Fruit fly (Drosophila melanogaster) whole organism, embryonic: Measurements from ENCODE around the gene CG14352.

Experiments
- Abd-B ChIP-seq: fragments of 200-800 bp; sonication (Bioruptor generic); optimal IDR thresholded peaks from 2 replicates; lab custom pipeline; 2018; ENCODE audit warnings: missing biosample characterization, mild to moderate bottlenecking, missing genetic modification characterization, moderate library complexity
- Atf-2 ChIP-seq: fragments of 200-800 bp; sonication (Bioruptor generic); optimal IDR thresholded peaks from 2 replicates; lab custom pipeline; 2016; ENCODE audit warnings: missing biosample characterization, missing genetic modification characterization
- B-H1 ChIP-seq: fragments of 200-800 bp; sonication (Bioruptor generic); IDR thresholded peaks from 3 replicates; pipeline ENCODE4 v1.3.6; 2022; ENCODE audit warnings: missing biosample characterization, missing genetic modification characterization
- BtbVII ChIP-seq: fragments of 200-800 bp; sonication (Bioruptor generic); optimal IDR thresholded peaks from 3 replicates; lab custom pipeline; 2017; ENCODE audit warnings: missing biosample characterization, mild to moderate bottlenecking, missing genetic modification characterization
- CG11504 ChIP-seq: fragments of 200-800 bp; sonication (Bioruptor generic); optimal IDR thresholded peaks from 3 replicates; lab custom pipeline; 2019; ENCODE audit warnings: missing biosample characterization, mild to moderate bottlenecking, missing genetic modification characterization, moderate library complexity
- CG11696 ChIP-seq: fragments of 200-800 bp; sonication (Bioruptor generic); IDR thresholded peaks from 2 replicates; pipeline ENCODE4 v1.3.6; 2022; ENCODE audit warnings: missing biosample characterization, missing genetic modification characterization
- CG12236 ChIP-seq: fragments of 200-800 bp; sonication (Bioruptor generic); optimal IDR thresholded peaks from 2 replicates; lab custom pipeline; 2016; ENCODE audit warnings: missing biosample characterization, missing genetic modification characterization
- CG12659 ChIP-seq: fragments of 200-800 bp; sonication (Bioruptor generic); optimal IDR thresholded peaks from 3 replicates; lab custom pipeline; 2017; ENCODE audit warnings: mild to moderate bottlenecking, missing biosample characterization, missing genetic modification reagents, missing genetic modification characterization
- CG15479 ChIP-seq: fragments of 200-800 bp; sonication (Bioruptor generic); optimal IDR thresholded peaks from 3 replicates; lab custom pipeline; 2019; ENCODE audit warnings: missing biosample characterization, mild to moderate bottlenecking, missing genetic modification characterization, moderate library complexity
- CG17385 ChIP-seq: fragments of 200-800 bp; sonication (Bioruptor generic); optimal IDR thresholded peaks from 3 replicates; lab custom pipeline; 2018; ENCODE audit warnings: missing biosample characterization, mild to moderate bottlenecking, missing genetic modification characterization
- CG18262 ChIP-seq: fragments of 200-800 bp; optimal IDR thresholded peaks from 3 replicates; lab custom pipeline; 2019; ENCODE audit warnings: missing biosample characterization, mild to moderate bottlenecking, missing genetic modification characterization, moderate library complexity
- CG2202 ChIP-seq: fragments of 200-800 bp; sonication (Bioruptor generic); optimal IDR thresholded peaks from 2 replicates; lab custom pipeline; 2018; ENCODE audit warnings: missing biosample characterization, mild to moderate bottlenecking, missing genetic modification characterization
- CG30403 ChIP-seq: fragments of 200-800 bp; sonication (Bioruptor generic); optimal IDR thresholded peaks from 3 replicates; lab custom pipeline; 2016; ENCODE audit warnings: missing biosample characterization, missing genetic modification characterization
- CG3281 ChIP-seq: fragments of 200-800 bp; sonication (Bioruptor generic); optimal IDR thresholded peaks from 3 replicates; lab custom pipeline; 2017; ENCODE audit warnings: missing biosample characterization, mild to moderate bottlenecking, missing genetic modification characterization
- CG33557 ChIP-seq: fragments of 200-800 bp; sonication (Bioruptor generic); optimal IDR thresholded peaks from 2 replicates; lab custom pipeline; 2019; ENCODE audit warnings: missing biosample characterization, mild to moderate bottlenecking, missing genetic modification characterization, moderate library complexity
- CG4424 ChIP-seq: fragments of 200-800 bp; sonication (Bioruptor generic); optimal IDR thresholded peaks from 3 replicates; lab custom pipeline; 2016; ENCODE audit warnings: missing biosample characterization, missing genetic modification characterization
- CG4820 ChIP-seq: fragments of 200-800 bp; sonication (Bioruptor generic); optimal IDR thresholded peaks from 3 replicates; lab custom pipeline; 2016; ENCODE audit warnings: missing biosample characterization, missing genetic modification characterization
- CG7271 ChIP-seq: fragments of 200-800 bp; sonication (Bioruptor generic); optimal IDR thresholded peaks from 2 replicates; lab custom pipeline; 2018; ENCODE audit warnings: missing biosample characterization, mild to moderate bottlenecking, missing genetic modification characterization, moderate library complexity
- CG7987 ChIP-seq: fragments of 200-800 bp; sonication (Bioruptor generic); optimal IDR thresholded peaks from 2 replicates; lab custom pipeline; 2018; ENCODE audit warnings: missing biosample characterization, mild to moderate bottlenecking, missing genetic modification characterization, moderate library complexity
- CG8388 ChIP-seq: fragments of 200-800 bp; sonication (Bioruptor generic); optimal IDR thresholded peaks from 2 replicates; lab custom pipeline; 2019; ENCODE audit warnings: missing biosample characterization, mild to moderate bottlenecking, missing genetic modification characterization, moderate library complexity
- CG9437 ChIP-seq: fragments of 200-800 bp; sonication (Bioruptor generic); optimal IDR thresholded peaks from 2 replicates; lab custom pipeline; 2018; ENCODE audit warnings: missing biosample characterization, mild to moderate bottlenecking, missing genetic modification characterization
- CHES-1-like ChIP-seq: fragments of 200-800 bp; sonication (Bioruptor generic); optimal IDR thresholded peaks from 2 replicates; lab custom pipeline; 2016; ENCODE audit warnings: missing biosample characterization, missing genetic modification characterization
- Chrac-16 ChIP-seq: fragments of 200-800 bp; sonication (Bioruptor generic); optimal IDR thresholded peaks from 3 replicates; lab custom pipeline; 2016; ENCODE audit warnings: missing biosample characterization, missing genetic modification characterization
- CoRest ChIP-seq: fragments of 200-800 bp; sonication (Bioruptor generic); optimal IDR thresholded peaks from 3 replicates; lab custom pipeline; 2018; ENCODE audit warnings: missing biosample characterization, mild to moderate bottlenecking, missing genetic modification characterization, moderate library complexity
- Dfd ChIP-seq, 2 experiments: fragments of >200 bp; optimal IDR thresholded peaks; 2 replicates each; lab custom pipeline; 2017; ENCODE audit warnings: missing biosample characterization in 2 of 2, missing genetic modification characterization in 2 of 2
- Dll ChIP-seq: fragments of 200-800 bp; sonication (Bioruptor generic); IDR thresholded peaks from 4 replicates; pipeline ENCODE4 v1.3.6; 2022; ENCODE audit warnings: missing biosample characterization, missing genetic modification characterization; ENCODE audit not compliant: partially characterized antibody
- Fer1 ChIP-seq: fragments of 200-800 bp; sonication (Bioruptor generic); optimal IDR thresholded peaks from 2 replicates; lab custom pipeline; 2017; ENCODE audit warnings: missing biosample characterization, mild to moderate bottlenecking, missing genetic modification characterization
- HLH3B ChIP-seq: fragments of 200-800 bp; sonication (Bioruptor generic); IDR thresholded peaks from 2 replicates; pipeline ENCODE4 v1.3.6; 2022; ENCODE audit warnings: missing biosample characterization, missing genetic modification characterization
- Max ChIP-seq: fragments of 200-800 bp; sonication (Bioruptor generic); optimal IDR thresholded peaks from 2 replicates; lab custom pipeline; 2016; ENCODE audit warnings: missing biosample characterization, mild to moderate bottlenecking, missing genetic modification characterization
- Nf-YA ChIP-seq: fragments of 200-800 bp; sonication (Bioruptor generic); IDR thresholded peaks from 2 replicates; pipeline ENCODE4 v1.3.6; 2022; ENCODE audit warnings: missing biosample characterization, missing genetic modification characterization
- Nf-YC ChIP-seq: fragments of 200-800 bp; optimal IDR thresholded peaks from 3 replicates; lab custom pipeline; 2019; ENCODE audit warnings: missing biosample characterization, mild to moderate bottlenecking, missing genetic modification characterization, moderate library complexity
- PHDP ChIP-seq: fragments of 200-800 bp; sonication (Bioruptor generic); optimal IDR thresholded peaks from 3 replicates; lab custom pipeline; 2018; ENCODE audit warnings: missing biosample characterization, mild to moderate bottlenecking, missing genetic modification characterization, moderate library complexity
- Rfx ChIP-seq: fragments of 200-800 bp; sonication (Bioruptor generic); IDR thresholded peaks from 2 replicates; pipeline ENCODE4 v1.3.6; 2022; ENCODE audit warnings: missing biosample characterization, missing genetic modification characterization
- Sin3A ChIP-seq: fragments of >200 bp; optimal IDR thresholded peaks from 2 replicates; lab custom pipeline; 2018
- Xbp1 ChIP-seq: fragments of 200-800 bp; sonication (Bioruptor generic); optimal IDR thresholded peaks from 3 replicates; lab custom pipeline; 2016; ENCODE audit warnings: missing biosample characterization, mild to moderate bottlenecking, missing genetic modification characterization
- aop ChIP-seq: fragments of 200-800 bp; sonication (Bioruptor generic); IDR thresholded peaks from 2 replicates; pipeline ENCODE4 v1.3.6; 2022; ENCODE audit warnings: missing biosample characterization, missing genetic modification characterization
- cg ChIP-seq: fragments of 200-800 bp; sonication (Bioruptor generic); optimal IDR thresholded peaks from 3 replicates; lab custom pipeline; 2019; ENCODE audit warnings: missing biosample characterization, mild to moderate bottlenecking, missing genetic modification characterization, moderate library complexity
- chinmo ChIP-seq: fragments of 200-800 bp; sonication (Bioruptor generic); IDR thresholded peaks from 4 replicates; pipeline ENCODE4 v1.3.6; 2022; ENCODE audit warnings: missing biosample characterization, missing genetic modification characterization; ENCODE audit not compliant: partially characterized antibody
- da ChIP-seq: fragments of 200-800 bp; sonication (Bioruptor generic); optimal IDR thresholded peaks from 2 replicates; lab custom pipeline; 2016; ENCODE audit warnings: missing biosample characterization, missing genetic modification characterization
- dpn ChIP-seq, 2 experiments: fragments of 200-800 bp; sonication (Bioruptor generic); optimal IDR thresholded peaks; 3 replicates each; lab custom pipeline; 2016; ENCODE audit warnings: missing biosample characterization in 2 of 2, missing genetic modification characterization in 2 of 2
- en ChIP-seq: fragments of 200-800 bp; sonication (Bioruptor generic); optimal IDR thresholded peaks from 2 replicates; lab custom pipeline; 2016; ENCODE audit warnings: missing biosample characterization, missing genetic modification characterization
- grau ChIP-seq: fragments of 200-800 bp; optimal IDR thresholded peaks from 3 replicates; lab custom pipeline; 2019; ENCODE audit warnings: missing biosample characterization, mild to moderate bottlenecking, missing genetic modification characterization, moderate library complexity
- her ChIP-seq: fragments of 200-800 bp; sonication (Bioruptor generic); optimal IDR thresholded peaks from 2 replicates; lab custom pipeline; 2016; ENCODE audit warnings: missing biosample characterization, missing genetic modification characterization
- knrl ChIP-seq: fragments of 200-800 bp; sonication (Bioruptor generic); IDR thresholded peaks from 3 replicates; pipeline ENCODE4 v1.3.6; 2022; ENCODE audit warnings: missing biosample characterization, missing genetic modification characterization; ENCODE audit not compliant: partially characterized antibody
- odd ChIP-seq: fragments of 200-800 bp; sonication (Bioruptor generic); optimal IDR thresholded peaks from 2 replicates; lab custom pipeline; 2017; ENCODE audit warnings: missing biosample characterization, mild to moderate bottlenecking, missing genetic modification characterization
- org-1 ChIP-seq: fragments of 200-800 bp; sonication (Bioruptor generic); optimal IDR thresholded peaks from 2 replicates; lab custom pipeline; 2017; ENCODE audit warnings: missing biosample characterization, missing genetic modification characterization
- pb ChIP-seq: fragments of 200-800 bp; sonication (Bioruptor generic); optimal IDR thresholded peaks from 3 replicates; lab custom pipeline; 2016; ENCODE audit warnings: missing biosample characterization, missing genetic modification characterization
- row ChIP-seq: fragments of 200-800 bp; sonication (Bioruptor generic); IDR thresholded peaks from 3 replicates; pipeline ENCODE4 v1.3.6; 2022; ENCODE audit warnings: missing biosample characterization, missing genetic modification characterization
- slp2 ChIP-seq: fragments of 200-800 bp; sonication (Bioruptor generic); optimal IDR thresholded peaks from 2 replicates; lab custom pipeline; 2016; ENCODE audit warnings: missing biosample characterization, missing genetic modification characterization
- sob ChIP-seq: fragments of 200-800 bp; sonication (Bioruptor generic); IDR thresholded peaks from 2 replicates; pipeline ENCODE4 v1.3.6; 2022; ENCODE audit warnings: missing biosample characterization, missing genetic modification characterization
- stwl ChIP-seq: fragments of 200-800 bp; sonication (Bioruptor generic); optimal IDR thresholded peaks from 3 replicates; lab custom pipeline; 2018; ENCODE audit warnings: missing biosample characterization, mild to moderate bottlenecking, missing genetic modification characterization, moderate library complexity

The CG14352 gene

DNA sequence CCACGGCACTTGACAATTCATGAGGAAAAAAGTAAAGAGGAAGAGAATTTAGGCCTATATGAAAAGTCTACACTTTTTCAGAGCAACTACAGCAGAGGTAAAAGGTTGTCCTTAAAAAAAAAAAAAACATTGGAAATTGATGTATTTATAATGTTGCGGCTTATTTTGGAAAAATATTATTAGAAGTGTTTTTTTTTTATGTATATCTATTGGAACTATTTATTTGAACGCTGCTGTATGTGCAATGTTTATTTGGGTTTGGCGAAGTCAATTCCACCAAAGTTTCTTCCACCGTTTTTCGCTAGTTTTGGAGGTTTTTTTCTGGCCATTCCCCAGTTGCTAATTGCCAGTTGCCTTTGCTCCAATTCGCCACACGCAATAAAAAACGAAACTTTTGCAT lies 44.6 kb downstream of the CG14352 start (continued):
- TF ChIP-seq Chrac-16 (GFP tag; lab: Kevin White, UChicago) (peak; percentile 34), cg (GFP tag; lab: Kevin White, UChicago) (no peak), org-1 (GFP tag; lab: Kevin White, UChicago) (no peak), CHES-1-like (GFP tag; lab: Kevin White, UChicago) (peak; percentile 35), CoRest (tag; lab: Kevin White, UChicago) (peak; percentile 39), CG7271 (tag; lab: Kevin White, UChicago) (no peak), Sin3A (lab: Kevin White, UChicago) (no peak), aop (no peak), CG3281 (GFP tag; lab: Kevin White, UChicago) (peak; percentile 22), CG9437 (GFP tag; lab: Kevin White, UChicago) (no peak), CG33557 (no peak), sob (GFP tag; lab: Robert Waterston, UW) (0 out of 2 replicates have a peak, but pooled peaks have one; percentile 25), BtbVII (GFP tag; lab: Kevin White, UChicago) (no peak), dpn (GFP tag; optimal IDR thresholded peaks at IDR 0.05; lab: Kevin White, UChicago) (peak; percentile 2 to 16), en (GFP tag; lab: Kevin White, UChicago) (no peak), Dll (GFP tag; lab: Robert Waterston, UW) (no peak), CG15479 (no peak), Fer1 (GFP tag; lab: Kevin White, UChicago) (no peak), HLH3B (GFP tag; lab: Robert Waterston, UW) (peak; percentile 52; the same call in 1 of the 2 replicates), CG7987 (GFP tag; lab: Kevin White, UChicago) (no peak), CG12659 (GFP tag; lab: Kevin White, UChicago) (peak; percentile 34), CG17385 (GFP tag; lab: Kevin White, UChicago) (peak; percentile 34), PHDP (tag; lab: Kevin White, UChicago) (peak; percentile 40), CG8388 (peak; percentile 40), Dfd (GFP tag; optimal IDR thresholded peaks at IDR 0.05; lab: Kevin White, UChicago) (no peak), Xbp1 (GFP tag; lab: Kevin White, UChicago) (peak; percentile 22), CG4820 (GFP tag; lab: Kevin White, UChicago) (peak; percentile 6), Nf-YA (GFP tag; lab: Robert Waterston, UW) (peak; percentile 49; the same call in 1 of the 2 replicates), slp2 (GFP tag; lab: Kevin White, UChicago) (no peak), knrl (GFP tag; lab: Robert Waterston, UW) (no peak), Max (GFP tag; lab: Kevin White, UChicago) (no peak), pb (no peak), chinmo (GFP tag; lab: Robert Waterston, UW) (peak; percentile 25; the same call in 1 of the 4 replicates), her (GFP tag; lab: Kevin White, UChicago) (no peak), Rfx (GFP tag; lab: Robert Waterston, UW) (peak; percentile 60), da (GFP tag; lab: Kevin White, UChicago) (no peak), row (GFP tag; lab: Robert Waterston, UW) (peak; percentile 50), grau (peak; percentile 7), CG11504 (tag; lab: Kevin White, UChicago) (peak; percentile 54), CG30403 (GFP tag; lab: Kevin White, UChicago) (peak; percentile 48), Abd-B (no peak), CG4424 (peak; percentile 4), CG18262 (no peak), CG11696 (peak; percentile 80), CG2202 (tag; lab: Kevin White, UChicago) (no peak), CG12236 (GFP tag; lab: Kevin White, UChicago) (no peak), Nf-YC (tag; lab: Kevin White, UChicago) (no peak), B-H1 (GFP tag; lab: Robert Waterston, UW) (peak; percentile 17; the same call in 1 of the 3 replicates), stwl (no peak), Atf-2 (no peak), odd (GFP tag; lab: Kevin White, UChicago) (no peak)
